Worm (Caenorhabditis elegans): ENCODE measurements around the gene Y50D4B.4.

- no peak for TF ChIP-seq ceh-9 (tag; optimal IDR thresholded peaks at IDR 0.05)
- no peak for TF ChIP-seq C38D4.7 (GFP tag; optimal IDR thresholded peaks at IDR 0.05)
- no peak for TF ChIP-seq tbx-2 (tag; optimal IDR thresholded peaks at IDR 0.05)
- no peak for TF ChIP-seq ceh-45 (GFP tag; IDR thresholded peaks at IDR 0.05)
- TF ChIP-seq unc-86 (tag; optimal IDR thresholded peaks at IDR 0.05) = no peak
- no peak for TF ChIP-seq pag-3 (tag; optimal IDR thresholded peaks at IDR 0.05; ENCODE audit: borderline replicate concordance)
- TF ChIP-seq ref-2 (tag; optimal IDR thresholded peaks at IDR 0.05) = no peak
- TF ChIP-seq hlh-30 (tag; optimal IDR thresholded peaks at IDR 0.05; ENCODE audit: insufficient read depth) = no peak
- TF ChIP-seq ztf-16 (tag; optimal IDR thresholded peaks at IDR 0.05) = no peak
- no peak for TF ChIP-seq pat-9 (tag; optimal IDR thresholded peaks at IDR 0.05)
- TF ChIP-seq madf-2 (tag; optimal IDR thresholded peaks at IDR 0.05) = no peak
Measured at ce11 chrV:1102569-1102968, 10.1 kb downstream of the Y50D4B.4 start.

Measured in whole organism, late embryonic.